Fruit fly (Drosophila melanogaster): ENCODE results near the gene CG17375.

DNA sequence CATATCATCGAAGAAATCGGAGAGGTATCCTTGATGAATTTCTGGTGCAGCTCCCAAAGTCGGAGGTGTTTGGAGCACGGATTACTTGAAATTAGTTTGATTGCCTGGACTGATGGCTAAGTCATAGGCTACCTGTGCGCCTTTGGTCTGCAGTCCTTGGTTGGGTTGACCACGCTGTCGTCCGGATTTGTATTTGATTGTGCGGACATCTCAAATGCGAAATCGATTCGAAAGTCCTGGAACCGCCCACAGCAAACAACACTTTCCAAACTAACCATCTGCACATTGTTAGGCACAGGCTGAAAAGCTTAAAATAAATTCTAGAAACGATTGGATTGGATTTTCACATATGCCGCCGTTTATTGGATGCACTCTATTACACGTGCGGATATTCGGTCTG lies 46.1 kb downstream of the CG17375 start, which contains the start of gene CG11322:
- TF ChIP-seq CG33017 (tag; optimal IDR thresholded peaks at IDR 0.05) = no peak
- TF ChIP-seq CG7045 (GFP tag; optimal IDR thresholded peaks at IDR 0.05) = no peak
- TF ChIP-seq CG1620 (GFP tag; optimal IDR thresholded peaks at IDR 0.05) = no peak
- no peak for TF ChIP-seq toe (GFP tag; optimal IDR thresholded peaks at IDR 0.05)
- no peak for TF ChIP-seq CG11617 (GFP tag; optimal IDR thresholded peaks at IDR 0.05)
- no peak for TF ChIP-seq Crg-1 (GFP tag; optimal IDR thresholded peaks at IDR 0.05)
- TF ChIP-seq Mnt (GFP tag; optimal IDR thresholded peaks at IDR 0.05) = no peak
- no peak for TF ChIP-seq CG14711 (tag; optimal IDR thresholded peaks at IDR 0.05)
- no peak for TF ChIP-seq tj (GFP tag; optimal IDR thresholded peaks at IDR 0.05)
- no peak for TF ChIP-seq bab1 (GFP tag; optimal IDR thresholded peaks at IDR 0.05)
- no peak for TF ChIP-seq CG12768 (GFP tag; optimal IDR thresholded peaks at IDR 0.05)

Data from whole organism, adult.